Fruit fly (Drosophila melanogaster) whole organism, embryonic: ENCODE results near the gene Mst98Ca.

Experiments used
- B-H1 ChIP-seq: fragments of 200-800 bp; sonication (Bioruptor generic); IDR thresholded peaks from 3 replicates; pipeline ENCODE4 v1.3.6; 2022; ENCODE audit warnings: missing biosample characterization, missing genetic modification characterization
- CG10543 ChIP-seq: fragments of 200-800 bp; sonication (Bioruptor generic); optimal IDR thresholded peaks from 3 replicates; lab custom pipeline; 2017; ENCODE audit warnings: missing biosample characterization, mild to moderate bottlenecking, missing genetic modification characterization, moderate library complexity
- CG11456 ChIP-seq: fragments of 200-800 bp; sonication (Bioruptor generic); IDR thresholded peaks from 3 replicates; pipeline ENCODE4 v1.3.6; 2022; ENCODE audit warnings: missing biosample characterization, missing genetic modification characterization
- CG12219 ChIP-seq: fragments of 200-800 bp; sonication (Bioruptor generic); optimal IDR thresholded peaks from 3 replicates; lab custom pipeline; 2018; ENCODE audit warnings: missing biosample characterization, mild to moderate bottlenecking, missing genetic modification characterization
- CG13123 ChIP-seq: fragments of 200-800 bp; sonication (Bioruptor generic); optimal IDR thresholded peaks from 2 replicates; lab custom pipeline; 2016; ENCODE audit warnings: missing biosample characterization, missing genetic modification characterization
- CG13624 ChIP-seq: fragments of 200-800 bp; sonication (Bioruptor generic); optimal IDR thresholded peaks from 2 replicates; lab custom pipeline; 2016; ENCODE audit warnings: missing biosample characterization, missing genetic modification characterization
- CG14014 ChIP-seq: fragments of 200-800 bp; sonication (Bioruptor generic); IDR thresholded peaks from 2 replicates; pipeline ENCODE4 v1.3.6; 2022; ENCODE audit warnings: missing biosample characterization, missing genetic modification characterization
- CG14710 ChIP-seq: fragments of 200-800 bp; sonication (Bioruptor generic); optimal IDR thresholded peaks from 3 replicates; lab custom pipeline; 2019; ENCODE audit warnings: missing biosample characterization, mild to moderate bottlenecking, missing genetic modification characterization, moderate library complexity
- CG1647 ChIP-seq: fragments of 200-800 bp; sonication (Bioruptor generic); optimal IDR thresholded peaks from 3 replicates; lab custom pipeline; 2016; ENCODE audit warnings: missing biosample characterization, missing genetic modification characterization
- CG16815 ChIP-seq: fragments of 200-800 bp; sonication (Bioruptor generic); optimal IDR thresholded peaks from 3 replicates; lab custom pipeline; 2017; ENCODE audit warnings: missing biosample characterization, mild to moderate bottlenecking, missing genetic modification characterization
- CG17186 ChIP-seq: fragments of 200-800 bp; sonication (Bioruptor generic); optimal IDR thresholded peaks from 3 replicates; lab custom pipeline; 2017; ENCODE audit warnings: missing biosample characterization, missing genetic modification reagents, missing genetic modification characterization
- CG18011 ChIP-seq: fragments of 200-800 bp; sonication (Bioruptor generic); optimal IDR thresholded peaks from 2 replicates; lab custom pipeline; 2017; ENCODE audit warnings: missing biosample characterization, missing genetic modification characterization, mild to moderate bottlenecking, moderate library complexity, missing genotype
- CG2116 ChIP-seq: fragments of 200-800 bp; sonication (Bioruptor generic); optimal IDR thresholded peaks from 3 replicates; lab custom pipeline; 2018; ENCODE audit warnings: missing biosample characterization, mild to moderate bottlenecking, missing genetic modification characterization
- CG32772 ChIP-seq: fragments of 200-800 bp; sonication (Bioruptor generic); IDR thresholded peaks from 2 replicates; pipeline ENCODE4 v1.3.6; 2022; ENCODE audit warnings: missing biosample characterization, missing genetic modification characterization
- CG33557 ChIP-seq: fragments of 200-800 bp; sonication (Bioruptor generic); optimal IDR thresholded peaks from 2 replicates; lab custom pipeline; 2019; ENCODE audit warnings: missing biosample characterization, mild to moderate bottlenecking, missing genetic modification characterization, moderate library complexity
- CG34224 ChIP-seq: fragments of 200-800 bp; sonication (Bioruptor generic); IDR thresholded peaks from 3 replicates; pipeline ENCODE4 v1.3.6; 2022; ENCODE audit warnings: missing biosample characterization, missing genetic modification characterization; ENCODE audit not compliant: partially characterized antibody
- CG42726 ChIP-seq: fragments of 200-800 bp; sonication (Bioruptor generic); IDR thresholded peaks from 2 replicates; pipeline ENCODE4 v1.3.6; 2022; ENCODE audit warnings: missing biosample characterization, missing genetic modification characterization; ENCODE audit not compliant: partially characterized antibody
- CG4730 ChIP-seq: fragments of 200-800 bp; sonication (Bioruptor generic); IDR thresholded peaks from 2 replicates; pipeline ENCODE4 v1.3.6; 2022; ENCODE audit warnings: missing biosample characterization, missing genetic modification characterization
- CG6854 ChIP-seq: fragments of 200-800 bp; sonication (Bioruptor generic); optimal IDR thresholded peaks from 3 replicates; lab custom pipeline; 2017; ENCODE audit warnings: missing biosample characterization, mild to moderate bottlenecking, missing genetic modification characterization
- CG7556 ChIP-seq: fragments of 200-800 bp; sonication (Bioruptor generic); optimal IDR thresholded peaks from 2 replicates; lab custom pipeline; 2017; ENCODE audit warnings: missing biosample characterization, mild to moderate bottlenecking, missing genetic modification characterization
- CG9727 ChIP-seq: fragments of 200-800 bp; sonication (Bioruptor generic); optimal IDR thresholded peaks from 3 replicates; lab custom pipeline; 2017; ENCODE audit warnings: missing biosample characterization, mild to moderate bottlenecking, missing genetic modification characterization
- CG9817 ChIP-seq: fragments of 200-800 bp; sonication (Bioruptor generic); optimal IDR thresholded peaks from 2 replicates; lab custom pipeline; 2018; ENCODE audit warnings: missing biosample characterization, mild to moderate bottlenecking, missing genetic modification characterization, moderate library complexity
- Dll ChIP-seq: fragments of 200-800 bp; sonication (Bioruptor generic); IDR thresholded peaks from 4 replicates; pipeline ENCODE4 v1.3.6; 2022; ENCODE audit warnings: missing biosample characterization, missing genetic modification characterization; ENCODE audit not compliant: partially characterized antibody
- Eip74EF ChIP-seq, 2 experiments: fragments of 200-800 bp in 1 of 2; fragments of >200 bp in 1 of 2; sonication (Bioruptor generic) in 1 of 2; optimal IDR thresholded peaks; 2 replicates each; lab custom pipeline; 2017 to 2019; ENCODE audit warnings: missing biosample characterization in 2 of 2, missing genetic modification characterization in 2 of 2, mild to moderate bottlenecking in 1 of 2, moderate library complexity in 1 of 2
- H2.0 ChIP-seq: fragments of 200-800 bp; sonication (Bioruptor generic); IDR thresholded peaks from 2 replicates; pipeline ENCODE4 v1.3.6; 2022; ENCODE audit warnings: missing biosample characterization, missing genetic modification characterization
- HLH54F ChIP-seq: fragments of 200-800 bp; sonication (Bioruptor generic); optimal IDR thresholded peaks from 3 replicates; lab custom pipeline; 2016; ENCODE audit warnings: missing biosample characterization, missing genetic modification characterization
- Meics ChIP-seq: fragments of 200-800 bp; sonication (Bioruptor generic); optimal IDR thresholded peaks from 2 replicates; lab custom pipeline; 2017; ENCODE audit warnings: missing biosample characterization, mild to moderate bottlenecking, missing genetic modification characterization
- NFAT ChIP-seq: fragments of 200-800 bp; sonication (Bioruptor generic); IDR thresholded peaks from 2 replicates; pipeline ENCODE4 v1.3.6; 2022; ENCODE audit warnings: missing biosample characterization, missing genetic modification characterization
- Opbp ChIP-seq: fragments of 200-800 bp; sonication (Bioruptor generic); IDR thresholded peaks from 3 replicates; pipeline ENCODE4 v1.3.6; 2022; ENCODE audit warnings: missing biosample characterization, missing genetic modification characterization; ENCODE audit not compliant: partially characterized antibody
- Optix ChIP-seq: fragments of 200-800 bp; sonication (Bioruptor generic); IDR thresholded peaks from 3 replicates; pipeline ENCODE4 v1.3.6; 2022; ENCODE audit warnings: missing biosample characterization, missing genetic modification characterization
- Rx ChIP-seq: fragments of 200-800 bp; sonication (Bioruptor generic); IDR thresholded peaks from 2 replicates; pipeline ENCODE4 v1.3.6; 2022; ENCODE audit warnings: missing biosample characterization, missing genetic modification characterization
- Six4 ChIP-seq: fragments of 200-800 bp; sonication (Bioruptor generic); optimal IDR thresholded peaks from 2 replicates; lab custom pipeline; 2016; ENCODE audit warnings: missing biosample characterization, missing genetic modification characterization
- TFAM ChIP-seq: fragments of 200-800 bp; sonication (Bioruptor generic); optimal IDR thresholded peaks from 2 replicates; lab custom pipeline; 2017; ENCODE audit warnings: missing biosample characterization, missing genetic modification characterization, inconsistent platforms
- bigmax ChIP-seq: fragments of 200-800 bp; sonication (Bioruptor generic); optimal IDR thresholded peaks from 2 replicates; lab custom pipeline; 2018; ENCODE audit warnings: missing biosample characterization, mild to moderate bottlenecking, missing genetic modification characterization
- chif ChIP-seq, 2 experiments: fragments of 200-800 bp; sonication (Bioruptor generic); optimal IDR thresholded peaks; 3 replicates each; lab custom pipeline; 2016; ENCODE audit warnings: missing biosample characterization in 2 of 2, missing genetic modification characterization in 2 of 2
- chm ChIP-seq: fragments of 200-800 bp; sonication (Bioruptor generic); IDR thresholded peaks from 2 replicates; pipeline ENCODE4 v1.3.6; 2022; ENCODE audit warnings: missing biosample characterization, missing genetic modification characterization
- croc ChIP-seq: fragments of 200-800 bp; sonication (Bioruptor generic); conservative IDR thresholded peaks from 3 replicates; pipeline ENCODE4 v1.3.6; 2022; ENCODE audit warnings: missing biosample characterization, missing genetic modification characterization
- gce ChIP-seq: fragments of 200-800 bp; sonication (Bioruptor generic); IDR thresholded peaks from 3 replicates; pipeline ENCODE4 v1.3.6; 2022; ENCODE audit warnings: missing biosample characterization, missing genetic modification characterization
- gem ChIP-seq: fragments of 200-800 bp; sonication (Bioruptor generic); optimal IDR thresholded peaks from 2 replicates; lab custom pipeline; 2019; ENCODE audit warnings: missing biosample characterization, mild to moderate bottlenecking, missing genetic modification characterization, moderate library complexity
- hb ChIP-seq: fragments of 200-800 bp; sonication (Bioruptor generic); IDR thresholded peaks from 3 replicates; pipeline ENCODE4 v1.3.6; 2022; ENCODE audit warnings: missing biosample characterization, missing genetic modification characterization; ENCODE audit not compliant: partially characterized antibody
- jumu ChIP-seq: fragments of 200-800 bp; sonication (Bioruptor generic); optimal IDR thresholded peaks from 3 replicates; lab custom pipeline; 2016; ENCODE audit warnings: missing biosample characterization, missing genetic modification characterization
- nau ChIP-seq: fragments of 200-800 bp; sonication (Bioruptor generic); optimal IDR thresholded peaks from 3 replicates; lab custom pipeline; 2017; ENCODE audit warnings: missing biosample characterization, mild to moderate bottlenecking, missing genetic modification characterization, missing genetic modification reagents
- oc ChIP-seq: fragments of 200-800 bp; sonication (Bioruptor generic); optimal IDR thresholded peaks from 2 replicates; lab custom pipeline; 2018; ENCODE audit warnings: missing biosample characterization, mild to moderate bottlenecking, missing genetic modification characterization, moderate library complexity
- ranshi ChIP-seq: fragments of 200-800 bp; sonication (Bioruptor generic); IDR thresholded peaks from 2 replicates; pipeline ENCODE4 v1.3.6; 2022; ENCODE audit warnings: missing biosample characterization, missing genetic modification characterization
- row ChIP-seq: fragments of 200-800 bp; sonication (Bioruptor generic); IDR thresholded peaks from 3 replicates; pipeline ENCODE4 v1.3.6; 2022; ENCODE audit warnings: missing biosample characterization, missing genetic modification characterization
- run ChIP-seq: fragments of 200-800 bp; sonication (Bioruptor generic); optimal IDR thresholded peaks from 3 replicates; lab custom pipeline; 2018; ENCODE audit warnings: missing biosample characterization, mild to moderate bottlenecking, missing genetic modification characterization
- sc ChIP-seq, 3 experiments: fragments of >200 bp in 2 of 3; fragments of 200-800 bp in 1 of 3; sonication (Bioruptor generic) in 1 of 3; optimal IDR thresholded peaks; 2 replicates in 2 of 3; 3 replicates in 1 of 3; lab custom pipeline; 2017; ENCODE audit warnings: mild to moderate bottlenecking in 1 of 3, missing biosample characterization in 1 of 3, missing genetic modification characterization in 1 of 3, missing genetic modification reagents in 1 of 3
- stc ChIP-seq: fragments of 200-800 bp; sonication (Bioruptor generic); IDR thresholded peaks from 2 replicates; pipeline ENCODE4 v1.3.6; 2022; ENCODE audit warnings: missing biosample characterization, missing genetic modification characterization
- vnd ChIP-seq: fragments of 200-800 bp; sonication (Bioruptor generic); IDR thresholded peaks from 3 replicates; pipeline ENCODE4 v1.3.6; 2022; ENCODE audit warnings: missing biosample characterization, missing genetic modification characterization; ENCODE audit not compliant: partially characterized antibody
- zen2 ChIP-seq: fragments of 200-800 bp; sonication (Bioruptor generic); IDR thresholded peaks from 3 replicates; pipeline ENCODE4 v1.3.6; 2022; ENCODE audit warnings: missing biosample characterization, missing genetic modification characterization; ENCODE audit not compliant: partially characterized antibody

Gene Mst98Ca

dm6 chr3R:28305959-28306358 lies 14.8 kb downstream of the Mst98Ca start (continued):
- TF ChIP-seq gem (tag; lab: Kevin White, UChicago) (peak; percentile 51), stc (no peak), bigmax (GFP tag; lab: Kevin White, UChicago) (no peak), nau (GFP tag; lab: Kevin White, UChicago) (no peak), CG14710 (no peak), Optix (GFP tag; lab: Robert Waterston, UW) (no peak), CG10543 (GFP tag; lab: Kevin White, UChicago) (no peak), CG9817 (tag; lab: Kevin White, UChicago) (no peak), CG33557 (GFP tag; lab: Kevin White, UChicago) (no peak), sc (optimal IDR thresholded peaks at IDR 0.05; lab: Kevin White, UChicago) (no peak), sc (GFP tag; optimal IDR thresholded peaks at IDR 0.05; lab: Kevin White, UChicago) (no peak), Opbp (GFP tag; lab: Robert Waterston, UW) (no peak), CG13123 (no peak), CG12219 (GFP tag; lab: Kevin White, UChicago) (no peak), oc (tag; lab: Kevin White, UChicago) (no peak), CG2116 (GFP tag; lab: Kevin White, UChicago) (no peak), CG16815 (GFP tag; lab: Kevin White, UChicago) (no peak), zen2 (GFP tag; lab: Robert Waterston, UW) (no peak), vnd (GFP tag; lab: Robert Waterston, UW) (no peak), hb (no peak), CG11456 (GFP tag; lab: Robert Waterston, UW) (no peak), NFAT (GFP tag; lab: Robert Waterston, UW) (no peak), CG18011 (no peak), CG14014 (no peak), Meics (GFP tag; lab: Kevin White, UChicago) (no peak), CG42726 (no peak), CG4730 (GFP tag; lab: Robert Waterston, UW) (no peak), CG32772 (GFP tag; lab: Robert Waterston, UW) (no peak), Rx (GFP tag; lab: Robert Waterston, UW) (no peak), CG17186 (GFP tag; lab: Kevin White, UChicago) (no peak), gce (GFP tag; lab: Robert Waterston, UW) (no peak), H2.0 (GFP tag; lab: Robert Waterston, UW) (no peak), ranshi (GFP tag; lab: Robert Waterston, UW) (no peak), chm (no peak), HLH54F (no peak), croc (GFP tag; lab: Robert Waterston, UW) (no peak), CG7556 (GFP tag; lab: Kevin White, UChicago) (no peak), row (GFP tag; lab: Robert Waterston, UW) (peak; percentile 28; the same call in 1 of the 3 replicates), CG9727 (GFP tag; lab: Kevin White, UChicago) (no peak), Six4 (no peak), CG13624 (GFP tag; lab: Kevin White, UChicago) (no peak), CG34224 (GFP tag; lab: Robert Waterston, UW) (no peak), jumu (GFP tag; lab: Kevin White, UChicago) (no peak), Dll (no peak), B-H1 (no peak), TFAM (no peak), Eip74EF (GFP tag; optimal IDR thresholded peaks at IDR 0.05; lab: Kevin White, UChicago) (no peak), run (tag; lab: Kevin White, UChicago) (no peak), chif (GFP tag; optimal IDR thresholded peaks at IDR 0.05; lab: Kevin White, UChicago) (no peak), CG1647 (no peak), CG6854 (GFP tag; lab: Kevin White, UChicago) (no peak)
